Fruit fly (Drosophila melanogaster): Measurements from ENCODE around the gene Pdp1.

The Pdp1 gene

DNA sequence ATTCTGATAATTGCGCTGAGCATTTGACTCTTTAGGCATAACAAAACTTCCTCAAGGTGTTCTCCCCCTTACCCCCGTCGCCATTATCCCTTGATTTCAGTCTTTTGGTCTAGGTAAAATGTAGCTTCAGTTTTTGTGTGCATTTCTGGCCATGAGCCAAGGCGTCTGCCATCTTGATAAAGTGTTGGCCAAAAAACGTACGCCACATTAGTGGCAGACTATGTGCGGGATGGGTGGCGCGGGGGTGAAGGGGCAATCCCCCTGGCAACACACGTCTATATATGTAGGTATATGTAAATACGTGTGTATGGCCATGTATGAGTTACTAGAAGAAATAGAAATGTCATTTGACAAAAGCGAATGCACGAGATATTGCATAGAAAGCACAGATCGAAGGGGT, 23.2 kb downstream of the Pdp1 start:
- TF ChIP-seq CG17801 (GFP tag; optimal IDR thresholded peaks at IDR 0.05; ENCODE audit: partially characterized antibody) = no peak

DNA sequence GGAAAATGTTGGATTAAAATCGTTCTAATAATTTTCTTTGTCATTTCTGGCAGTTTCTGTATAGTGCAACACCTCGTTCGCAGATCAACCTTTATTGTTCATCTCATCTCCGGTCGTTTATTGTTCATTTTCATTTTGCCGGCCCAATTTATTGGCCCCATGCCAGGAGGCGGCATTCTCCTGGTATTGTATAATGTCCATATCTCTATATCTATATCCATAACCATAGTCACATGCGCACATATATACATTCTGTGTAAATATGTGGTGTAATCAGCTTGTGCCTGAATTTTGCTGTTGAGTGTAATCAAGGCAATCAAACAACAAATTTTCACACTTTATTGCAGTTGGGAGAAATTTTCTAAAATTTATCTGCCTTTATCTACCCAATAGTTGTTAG, 24.6 kb downstream of the Pdp1 start:
- TF ChIP-seq CG17801 (GFP tag; optimal IDR thresholded peaks at IDR 0.05; ENCODE audit: partially characterized antibody) = no peak

DNA sequence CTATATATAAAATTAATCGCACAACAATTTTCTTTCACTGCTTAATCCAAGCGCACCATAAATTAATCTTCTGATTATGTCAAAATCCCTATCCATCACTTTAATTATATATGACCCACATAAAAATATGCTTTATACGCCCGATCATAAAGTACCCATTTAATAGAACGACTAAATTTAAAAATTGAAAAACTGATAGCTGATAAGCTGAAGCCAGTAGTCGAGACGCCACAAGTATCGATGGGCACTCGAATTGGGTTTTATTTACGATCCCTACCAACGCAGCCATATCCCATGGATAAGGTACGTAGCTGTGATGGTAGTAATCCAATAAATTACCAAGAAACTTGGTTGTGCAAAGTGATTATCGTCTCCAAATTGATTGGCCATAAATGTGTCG, 25.1 kb downstream of the Pdp1 start:
- no peak for TF ChIP-seq CG17801 (GFP tag; optimal IDR thresholded peaks at IDR 0.05; ENCODE audit: partially characterized antibody)

DNA sequence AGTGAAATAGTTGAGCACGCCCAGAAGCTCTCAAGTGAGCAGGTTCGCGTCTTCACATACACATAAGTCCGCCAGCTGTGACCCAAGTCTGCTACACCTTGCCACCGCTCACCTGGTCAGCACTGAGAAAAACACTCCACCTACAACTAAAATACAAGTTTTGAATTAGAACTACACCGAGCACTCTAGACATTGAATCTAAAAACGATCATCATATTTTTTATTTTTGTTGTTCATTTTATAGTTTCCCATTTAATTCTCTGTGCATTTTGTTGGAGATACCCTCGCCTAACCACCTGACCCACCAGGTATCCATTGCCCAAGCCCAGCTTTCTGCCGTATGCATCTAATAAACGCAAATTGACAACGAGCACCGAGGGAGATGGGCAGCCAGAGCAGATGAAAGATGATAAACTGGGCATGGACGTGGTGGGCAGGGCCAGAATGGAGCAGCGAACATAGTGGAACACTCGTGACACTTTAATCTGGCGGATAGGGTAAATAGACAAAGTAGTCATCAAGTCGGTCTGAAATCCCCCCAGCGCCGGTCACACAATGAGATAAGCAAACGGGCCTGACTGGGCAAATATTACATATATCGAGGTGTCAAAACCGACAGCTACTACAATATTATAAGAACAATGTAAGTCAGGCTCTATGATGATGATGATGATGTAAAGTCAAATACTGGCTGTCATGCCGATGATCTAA, 25.8 kb downstream of the Pdp1 start:
- TF ChIP-seq CG17801 (GFP tag; optimal IDR thresholded peaks at IDR 0.05; ENCODE audit: partially characterized antibody) = no peak

DNA sequence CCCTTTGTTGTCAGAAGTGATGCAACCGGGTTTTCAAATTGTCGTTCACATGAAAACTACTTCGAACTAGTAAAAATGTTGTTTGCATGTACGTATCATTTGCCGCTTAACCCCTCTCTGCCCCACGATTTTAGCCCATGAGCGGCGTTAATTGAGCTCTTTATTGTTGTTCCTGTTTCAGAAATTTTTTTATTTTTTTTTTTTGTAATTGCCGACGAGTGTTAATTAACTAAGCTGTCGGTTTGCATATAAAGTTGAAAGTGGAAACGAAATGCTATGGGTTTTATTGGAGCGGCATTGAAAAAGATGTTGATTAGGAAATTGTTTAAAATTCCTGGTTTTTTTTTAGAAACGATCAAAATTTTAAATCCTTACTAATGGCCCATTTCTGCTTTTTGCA, 28.8 kb downstream of the Pdp1 start:
- no peak for TF ChIP-seq CG17801 (GFP tag; optimal IDR thresholded peaks at IDR 0.05; ENCODE audit: partially characterized antibody)

DNA sequence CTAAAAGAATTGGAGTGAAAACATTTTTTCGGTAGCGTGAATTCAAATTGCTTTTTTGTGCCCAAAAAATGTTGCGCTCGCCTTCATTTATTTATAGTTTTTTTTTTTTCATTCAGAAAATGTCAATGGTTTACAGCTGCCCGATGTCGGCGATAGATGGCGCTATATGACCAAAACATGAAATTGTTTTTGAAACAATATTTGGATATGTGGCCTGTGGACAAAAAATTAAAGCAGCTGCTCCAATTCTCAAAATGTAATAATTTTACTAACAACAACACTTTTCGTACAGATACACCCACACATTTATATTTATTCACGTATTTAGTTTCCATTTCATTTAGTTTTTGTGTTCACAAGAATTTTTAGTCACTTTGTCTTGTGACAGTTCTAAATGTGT, 29.4 kb downstream of the Pdp1 start:
- TF ChIP-seq CG17801 (GFP tag; optimal IDR thresholded peaks at IDR 0.05; ENCODE audit: partially characterized antibody) = no peak

DNA sequence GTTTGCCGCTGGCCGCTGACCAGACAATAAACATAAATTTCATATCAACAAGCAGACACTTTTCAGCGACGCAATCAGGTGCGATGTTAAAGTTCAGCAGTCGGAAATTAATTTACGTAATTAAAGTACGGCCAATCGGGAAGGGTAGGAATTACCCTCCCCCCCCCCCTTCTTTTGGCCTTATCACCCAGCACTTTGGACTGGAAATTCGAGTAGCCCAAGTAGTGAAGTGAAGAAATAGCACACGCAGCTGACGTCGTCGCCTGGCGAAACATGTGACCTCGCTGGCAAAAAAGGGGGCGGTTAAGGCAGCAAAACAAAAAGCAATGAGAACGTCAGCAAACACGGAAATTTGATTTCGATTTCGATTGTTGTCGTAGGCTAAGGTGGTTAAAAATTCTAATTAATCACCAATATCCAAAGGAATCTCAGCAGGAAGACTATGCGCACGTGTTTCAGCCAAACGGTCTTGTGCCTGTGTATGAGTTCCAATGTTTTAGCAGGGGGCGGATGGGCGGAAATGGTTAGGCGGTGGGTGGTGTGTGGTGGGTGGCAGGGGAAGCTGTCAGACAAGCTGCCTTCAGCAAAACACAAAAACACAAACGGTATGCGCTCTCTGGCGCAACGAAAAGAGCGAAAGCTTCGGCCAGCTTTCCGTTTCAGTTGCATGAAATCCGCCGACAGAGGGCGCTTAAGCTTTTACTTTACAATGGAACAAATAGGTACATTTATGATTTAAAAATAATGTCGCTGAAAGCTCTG, 30.4 kb downstream of the Pdp1 start:
- TF ChIP-seq CG17801 (GFP tag; optimal IDR thresholded peaks at IDR 0.05; ENCODE audit: partially characterized antibody) = peak; percentile 31

DNA sequence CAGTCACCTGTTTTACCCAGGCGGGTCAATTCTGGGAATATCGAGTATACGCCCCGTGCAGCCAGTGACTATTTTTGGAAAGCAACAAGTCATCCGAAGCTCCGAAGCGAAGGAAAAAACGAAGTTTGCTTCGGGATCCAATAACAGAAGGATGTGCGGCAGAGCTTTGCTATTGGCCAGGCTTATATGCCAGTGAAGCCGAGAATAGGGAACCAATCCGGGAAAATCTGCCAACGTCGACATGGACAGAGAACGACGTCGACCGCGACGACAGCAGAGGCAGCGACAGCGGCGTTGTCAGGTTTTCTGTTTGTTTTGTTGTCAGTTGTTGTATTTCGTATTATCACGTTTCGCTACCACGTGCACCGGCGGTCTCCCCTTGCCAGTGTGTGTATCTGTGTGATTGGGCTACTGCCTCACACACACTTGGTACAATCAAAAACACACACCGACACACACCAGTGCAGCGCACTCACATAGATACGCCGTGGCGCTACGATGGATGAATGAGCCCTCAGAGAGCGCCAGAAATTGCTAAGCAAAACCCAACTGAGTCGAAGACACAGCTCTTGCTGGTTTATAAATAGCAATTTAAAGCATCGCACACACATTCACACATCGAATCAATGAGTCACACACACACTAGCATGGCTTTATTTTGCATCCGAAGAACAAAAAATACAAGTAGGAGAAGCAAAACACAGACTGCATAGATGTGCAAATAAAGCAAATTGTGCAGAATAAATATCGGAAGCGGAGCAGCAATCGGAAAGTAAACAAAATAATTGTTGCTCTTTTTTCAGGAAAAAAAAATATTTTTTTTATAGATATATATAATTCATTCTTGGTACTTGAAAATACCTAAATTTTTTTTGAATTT, 32.0 kb downstream of the Pdp1 start:
- no peak for TF ChIP-seq CG17801 (GFP tag; optimal IDR thresholded peaks at IDR 0.05; ENCODE audit: partially characterized antibody)

DNA sequence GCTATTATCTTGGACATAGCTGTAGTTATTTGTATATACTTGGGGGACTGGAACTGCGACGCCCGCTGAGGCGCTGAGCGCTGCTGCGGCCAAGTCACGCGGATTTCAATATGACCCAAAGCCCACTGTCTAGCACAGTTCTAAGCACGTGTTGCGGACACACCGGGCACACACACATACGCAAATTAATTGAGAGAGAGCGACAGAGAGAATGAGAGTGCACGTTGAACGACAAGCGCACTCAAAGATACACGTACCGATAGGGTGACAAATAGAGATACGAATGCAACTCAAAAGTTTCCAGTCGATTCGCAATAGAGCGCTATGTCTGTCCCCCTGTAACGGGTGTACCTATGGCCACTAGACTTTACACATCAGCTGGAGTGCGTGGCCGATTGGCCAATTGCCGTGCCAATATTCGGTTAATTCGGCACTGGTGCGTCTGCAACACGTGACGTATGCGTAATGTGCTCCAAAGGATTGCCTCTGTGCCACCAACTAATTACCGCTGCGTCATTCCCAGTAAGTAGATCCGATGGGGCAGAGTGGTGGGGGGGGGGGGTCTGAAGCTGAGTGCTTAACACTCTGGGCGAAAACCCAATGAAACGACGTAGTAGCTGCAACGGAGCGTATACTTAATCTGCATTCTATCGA, 33.4 kb downstream of the Pdp1 start:
- TF ChIP-seq CG17801 (GFP tag; optimal IDR thresholded peaks at IDR 0.05; ENCODE audit: partially characterized antibody) = no peak

DNA sequence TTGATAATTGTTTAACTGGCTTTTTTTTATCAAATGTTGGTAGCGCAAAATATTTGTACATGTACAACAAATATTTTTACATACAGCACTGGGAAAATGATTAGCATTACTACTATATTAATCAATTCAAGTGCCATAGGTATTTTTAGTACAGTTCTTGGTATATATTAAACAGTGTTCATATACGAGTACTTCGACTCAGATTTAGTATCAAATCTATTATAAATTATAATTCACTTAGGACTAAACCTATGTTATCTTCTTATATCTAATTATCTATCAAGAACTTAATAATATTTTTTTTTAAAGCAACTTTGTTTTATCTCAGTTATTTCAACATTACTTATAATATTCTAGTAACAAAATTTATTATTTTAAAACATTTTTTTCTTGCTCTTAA, 33.9 kb downstream of the Pdp1 start:
- TF ChIP-seq CG17801 (GFP tag; optimal IDR thresholded peaks at IDR 0.05; ENCODE audit: partially characterized antibody) = peak; percentile 27

DNA sequence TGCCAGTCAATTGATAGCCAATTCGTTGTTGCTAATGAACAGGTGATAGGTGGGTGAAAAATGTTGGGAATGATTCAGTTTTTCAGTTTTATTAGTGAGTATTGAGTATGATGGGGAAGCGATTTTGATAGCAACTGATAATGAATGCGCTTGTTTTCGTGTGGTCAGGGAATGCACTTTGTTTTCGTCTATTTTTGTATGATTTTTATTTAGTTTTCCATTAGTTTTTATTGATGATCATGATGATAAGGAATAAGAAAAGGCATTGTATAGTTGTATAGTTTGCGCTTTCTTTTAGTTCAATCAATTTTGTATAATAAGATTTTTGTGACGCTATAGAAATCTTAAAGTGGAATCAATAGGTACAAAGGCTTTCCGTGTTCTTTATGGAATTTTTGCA, 35.3 kb downstream of the Pdp1 start:
- no peak for TF ChIP-seq CG17801 (GFP tag; optimal IDR thresholded peaks at IDR 0.05; ENCODE audit: partially characterized antibody)

DNA sequence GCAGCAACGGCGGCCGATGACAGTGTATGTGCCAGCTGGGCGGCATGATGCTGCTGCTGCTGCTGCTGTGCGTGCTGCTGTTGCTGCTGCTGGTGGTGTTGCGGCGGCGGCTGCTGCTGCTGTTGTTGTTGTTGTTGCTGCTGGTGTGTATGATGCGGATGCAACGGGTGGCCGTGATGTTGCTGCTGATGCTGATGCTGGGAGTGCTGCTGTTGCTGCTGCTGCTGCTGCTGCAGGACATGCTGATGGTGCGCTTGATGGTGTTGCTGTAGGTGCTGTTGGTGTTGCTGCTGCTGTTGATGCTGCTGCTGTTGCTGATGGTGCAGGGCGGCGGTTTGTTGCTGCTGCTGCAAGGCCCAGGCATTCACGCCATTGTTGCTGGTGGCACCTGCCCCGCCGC, 36.3 kb downstream of the Pdp1 start:
- TF ChIP-seq CG17801 (GFP tag; optimal IDR thresholded peaks at IDR 0.05; ENCODE audit: partially characterized antibody) = no peak

DNA sequence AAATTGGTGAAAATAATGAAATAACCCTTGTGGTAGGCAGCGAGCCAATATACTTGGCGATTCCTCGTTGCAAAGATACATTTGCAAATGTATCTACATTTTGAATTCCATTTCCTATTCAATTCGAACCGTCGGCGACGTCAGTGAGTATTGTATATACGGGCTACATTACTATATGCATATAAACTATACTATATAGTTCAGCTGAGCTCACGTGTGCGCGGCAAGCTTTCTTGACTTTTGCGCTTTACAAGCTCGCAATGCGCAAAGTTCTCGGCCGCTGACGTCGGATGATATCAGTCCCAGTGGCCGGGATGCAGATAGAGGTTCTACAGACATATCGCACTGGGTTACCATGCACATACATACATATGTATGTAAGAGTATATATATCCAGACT, 37.6 kb downstream of the Pdp1 start:
- no peak for TF ChIP-seq CG17801 (GFP tag; optimal IDR thresholded peaks at IDR 0.05; ENCODE audit: partially characterized antibody)

DNA sequence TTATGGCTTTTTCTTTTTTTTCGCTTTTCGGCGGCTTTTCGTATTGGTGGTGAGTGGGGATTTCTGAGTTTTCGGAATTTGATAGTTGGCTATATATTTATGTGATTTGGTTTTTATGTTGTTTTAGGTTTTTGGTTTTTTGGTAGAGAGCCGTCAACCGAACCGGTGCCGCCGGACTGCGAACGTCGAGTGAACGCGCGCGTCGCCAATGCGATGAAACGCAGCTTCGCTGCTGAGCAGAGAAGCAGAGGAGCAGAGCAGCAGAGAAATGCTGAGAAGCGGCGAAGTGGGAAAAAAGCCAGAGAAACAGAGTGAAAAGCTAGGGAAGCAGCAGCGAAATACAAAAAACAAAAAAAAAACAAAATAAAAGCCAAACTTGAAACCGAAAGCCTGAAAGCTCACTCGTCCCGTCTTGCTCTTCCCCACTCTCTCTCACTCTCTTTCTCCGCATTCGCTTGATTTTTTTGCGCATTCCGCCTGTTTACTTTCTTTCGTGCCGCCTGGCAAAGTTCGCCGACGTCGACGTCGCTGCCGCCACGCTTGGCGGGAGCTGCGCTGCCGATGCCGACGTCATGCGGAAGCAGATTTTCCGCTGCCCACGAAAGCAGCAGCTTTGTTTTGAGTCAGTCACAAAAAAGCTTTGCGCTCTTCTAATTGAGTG, 39.2 kb downstream of the Pdp1 start:
- no peak for TF ChIP-seq CG17801 (GFP tag; optimal IDR thresholded peaks at IDR 0.05; ENCODE audit: partially characterized antibody)

DNA sequence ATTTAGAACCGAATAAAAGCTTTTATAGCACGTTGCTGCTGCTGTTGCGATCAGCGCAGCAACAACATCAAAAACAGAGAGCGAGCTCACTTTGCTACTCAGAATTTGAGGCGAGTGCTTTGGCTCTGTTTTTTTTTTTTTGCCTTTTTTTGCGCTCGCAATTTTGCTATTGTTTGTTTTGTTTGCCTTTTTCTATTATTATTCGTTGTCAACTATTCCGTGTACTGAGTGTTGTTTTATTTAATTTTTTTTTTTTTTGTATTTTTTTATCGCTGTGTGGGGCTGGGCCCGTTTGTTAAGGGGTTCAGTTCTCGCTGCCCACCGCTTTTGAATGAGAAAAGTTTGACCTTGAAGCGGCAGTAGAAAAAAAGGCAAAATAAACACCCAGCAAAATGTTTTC, 40.4 kb downstream of the Pdp1 start:
- peak; percentile 46 for TF ChIP-seq CG17801 (GFP tag; optimal IDR thresholded peaks at IDR 0.05; ENCODE audit: partially characterized antibody)
